Fruit fly (Drosophila melanogaster) whole organism, embryonic: ENCODE results near the gene CG13033.

Source experiments
- CG10147 ChIP-seq: fragments of 200-800 bp; sonication (Bioruptor generic); optimal IDR thresholded peaks from 2 replicates; lab custom pipeline; 2019; ENCODE audit warnings: missing biosample characterization, mild to moderate bottlenecking, missing genetic modification characterization, moderate library complexity
- CG10267 ChIP-seq: fragments of 200-800 bp; sonication (Bioruptor generic); optimal IDR thresholded peaks from 2 replicates; lab custom pipeline; 2018; ENCODE audit warnings: missing biosample characterization, mild to moderate bottlenecking, missing genetic modification characterization, moderate library complexity
- CG10543 ChIP-seq: fragments of 200-800 bp; sonication (Bioruptor generic); optimal IDR thresholded peaks from 3 replicates; lab custom pipeline; 2017; ENCODE audit warnings: missing biosample characterization, mild to moderate bottlenecking, missing genetic modification characterization, moderate library complexity
- CG10979 ChIP-seq: fragments of 200-800 bp; sonication (Bioruptor generic); optimal IDR thresholded peaks from 2 replicates; lab custom pipeline; 2018; ENCODE audit warnings: missing biosample characterization, mild to moderate bottlenecking, missing genetic modification characterization, moderate library complexity
- CG11247 ChIP-seq: fragments of 200-800 bp; sonication (Bioruptor generic); IDR thresholded peaks from 2 replicates; pipeline ENCODE4 v1.3.6; 2022; ENCODE audit warnings: missing biosample characterization, missing genetic modification characterization
- CG12155 ChIP-seq: fragments of 200-800 bp; sonication (Bioruptor generic); optimal IDR thresholded peaks from 3 replicates; lab custom pipeline; 2016; ENCODE audit warnings: missing biosample characterization, missing genetic modification characterization
- CG1233 ChIP-seq: fragments of 200-800 bp; sonication (Bioruptor generic); optimal IDR thresholded peaks from 4 replicates; lab custom pipeline; 2018; ENCODE audit warnings: missing biosample characterization, mild to moderate bottlenecking, missing genetic modification characterization
- CG12391 ChIP-seq: fragments of 200-800 bp; sonication (Bioruptor generic); optimal IDR thresholded peaks from 3 replicates; lab custom pipeline; 2018; ENCODE audit warnings: missing biosample characterization, mild to moderate bottlenecking, missing genetic modification characterization, moderate library complexity
- CG12659 ChIP-seq: fragments of 200-800 bp; sonication (Bioruptor generic); optimal IDR thresholded peaks from 3 replicates; lab custom pipeline; 2017; ENCODE audit warnings: mild to moderate bottlenecking, missing biosample characterization, missing genetic modification reagents, missing genetic modification characterization
- CG12744 ChIP-seq: fragments of 200-800 bp; sonication (Bioruptor generic); optimal IDR thresholded peaks from 2 replicates; lab custom pipeline; 2016; ENCODE audit warnings: missing biosample characterization, missing genetic modification characterization
- CG13296 ChIP-seq: fragments of 200-800 bp; sonication (Bioruptor generic); optimal IDR thresholded peaks from 3 replicates; lab custom pipeline; 2018; ENCODE audit warnings: missing biosample characterization, mild to moderate bottlenecking, missing genetic modification characterization
- CG15011 ChIP-seq: fragments of 200-800 bp; sonication (Bioruptor generic); optimal IDR thresholded peaks from 3 replicates; lab custom pipeline; 2018; ENCODE audit warnings: missing biosample characterization, mild to moderate bottlenecking, missing genetic modification characterization
- CG15269 ChIP-seq: fragments of 200-800 bp; sonication (Bioruptor generic); optimal IDR thresholded peaks from 2 replicates; lab custom pipeline; 2018; ENCODE audit warnings: missing biosample characterization, mild to moderate bottlenecking, missing genetic modification characterization, moderate library complexity
- CG1602 ChIP-seq: fragments of 200-800 bp; sonication (Bioruptor generic); optimal IDR thresholded peaks from 3 replicates; lab custom pipeline; 2016; ENCODE audit warnings: missing biosample characterization, missing genetic modification characterization
- CG17912 ChIP-seq: fragments of 200-800 bp; sonication (Bioruptor generic); optimal IDR thresholded peaks from 2 replicates; lab custom pipeline; 2018; ENCODE audit warnings: missing biosample characterization, mild to moderate bottlenecking, missing genetic modification characterization
- CG18619 ChIP-seq: fragments of 200-800 bp; sonication (Bioruptor generic); optimal IDR thresholded peaks from 3 replicates; lab custom pipeline; 2017; ENCODE audit warnings: missing biosample characterization, mild to moderate bottlenecking, missing genetic modification characterization
- CG2116 ChIP-seq: fragments of 200-800 bp; sonication (Bioruptor generic); optimal IDR thresholded peaks from 3 replicates; lab custom pipeline; 2018; ENCODE audit warnings: missing biosample characterization, mild to moderate bottlenecking, missing genetic modification characterization
- CG30403 ChIP-seq: fragments of 200-800 bp; sonication (Bioruptor generic); optimal IDR thresholded peaks from 3 replicates; lab custom pipeline; 2016; ENCODE audit warnings: missing biosample characterization, missing genetic modification characterization
- CG3847 ChIP-seq: fragments of 200-800 bp; sonication (Bioruptor generic); IDR thresholded peaks from 2 replicates; pipeline ENCODE4 v1.3.6; 2022; ENCODE audit warnings: missing biosample characterization, missing genetic modification characterization
- CG3995 ChIP-seq: fragments of 200-800 bp; sonication (Bioruptor generic); optimal IDR thresholded peaks from 3 replicates; lab custom pipeline; 2016; ENCODE audit warnings: missing biosample characterization, missing genetic modification characterization
- CG4617 ChIP-seq: fragments of 200-800 bp; sonication (Bioruptor generic); optimal IDR thresholded peaks from 3 replicates; lab custom pipeline; 2016; ENCODE audit warnings: missing biosample characterization, missing genetic modification characterization, borderline replicate concordance
- CG8290 ChIP-seq, 3 experiments: fragments of 200-800 bp; sonication (Bioruptor generic); optimal IDR thresholded peaks; 2 replicates each; lab custom pipeline; 2016 to 2019; ENCODE audit warnings: missing biosample characterization in 3 of 3, missing genetic modification characterization in 3 of 3, mild to moderate bottlenecking in 2 of 3, moderate library complexity in 1 of 3
- CG9437 ChIP-seq: fragments of 200-800 bp; sonication (Bioruptor generic); optimal IDR thresholded peaks from 2 replicates; lab custom pipeline; 2018; ENCODE audit warnings: missing biosample characterization, mild to moderate bottlenecking, missing genetic modification characterization
- Camta ChIP-seq: fragments of 200-800 bp; sonication (Bioruptor generic); optimal IDR thresholded peaks from 2 replicates; lab custom pipeline; 2016; ENCODE audit warnings: missing biosample characterization, missing genetic modification characterization
- Dp ChIP-seq: fragments of 200-800 bp; sonication (Bioruptor generic); optimal IDR thresholded peaks from 2 replicates; lab custom pipeline; 2018; ENCODE audit warnings: missing biosample characterization, mild to moderate bottlenecking, missing genetic modification characterization, moderate library complexity
- Fer1 ChIP-seq: fragments of 200-800 bp; sonication (Bioruptor generic); optimal IDR thresholded peaks from 2 replicates; lab custom pipeline; 2017; ENCODE audit warnings: missing biosample characterization, mild to moderate bottlenecking, missing genetic modification characterization
- Fer2 ChIP-seq: fragments of 200-800 bp; sonication (Bioruptor generic); optimal IDR thresholded peaks from 2 replicates; lab custom pipeline; 2018; ENCODE audit warnings: missing biosample characterization, mild to moderate bottlenecking, missing genetic modification characterization, moderate library complexity
- Nf-YA ChIP-seq: fragments of 200-800 bp; sonication (Bioruptor generic); IDR thresholded peaks from 2 replicates; pipeline ENCODE4 v1.3.6; 2022; ENCODE audit warnings: missing biosample characterization, missing genetic modification characterization
- NfI ChIP-seq: fragments of 200-800 bp; sonication (Bioruptor generic); optimal IDR thresholded peaks from 3 replicates; lab custom pipeline; 2018; ENCODE audit warnings: missing biosample characterization, mild to moderate bottlenecking, missing genetic modification characterization, moderate library complexity
- Opbp ChIP-seq: fragments of 200-800 bp; sonication (Bioruptor generic); IDR thresholded peaks from 3 replicates; pipeline ENCODE4 v1.3.6; 2022; ENCODE audit warnings: missing biosample characterization, missing genetic modification characterization; ENCODE audit not compliant: partially characterized antibody
- Xrp1 ChIP-seq: fragments of 200-800 bp; sonication (Bioruptor generic); IDR thresholded peaks from 2 replicates; pipeline ENCODE4 v1.3.6; 2022; ENCODE audit warnings: missing biosample characterization, missing genetic modification characterization
- ab ChIP-seq: fragments of 200-800 bp; sonication (Bioruptor generic); optimal IDR thresholded peaks from 2 replicates; lab custom pipeline; 2016; ENCODE audit warnings: missing biosample characterization, missing genetic modification characterization
- bab2 ChIP-seq: fragments of 200-800 bp; sonication (Bioruptor generic); optimal IDR thresholded peaks from 2 replicates; lab custom pipeline; 2016; ENCODE audit warnings: missing biosample characterization, missing genetic modification characterization
- bsh ChIP-seq, 2 experiments: fragments of 200-800 bp; sonication (Bioruptor generic); optimal IDR thresholded peaks; 2 replicates each; lab custom pipeline; 2017 to 2018; ENCODE audit warnings: mild to moderate bottlenecking in 2 of 2, missing biosample characterization in 2 of 2, missing genetic modification characterization in 2 of 2, moderate library complexity in 1 of 2
- chif ChIP-seq, 2 experiments: fragments of 200-800 bp; sonication (Bioruptor generic); optimal IDR thresholded peaks; 3 replicates each; lab custom pipeline; 2016; ENCODE audit warnings: missing biosample characterization in 2 of 2, missing genetic modification characterization in 2 of 2
- dpn ChIP-seq, 2 experiments: fragments of 200-800 bp; sonication (Bioruptor generic); optimal IDR thresholded peaks; 3 replicates each; lab custom pipeline; 2016; ENCODE audit warnings: missing biosample characterization in 2 of 2, missing genetic modification characterization in 2 of 2
- fu2 ChIP-seq: fragments of 200-800 bp; sonication (Bioruptor generic); optimal IDR thresholded peaks from 2 replicates; lab custom pipeline; 2016; ENCODE audit warnings: missing biosample characterization, missing genetic modification characterization
- gce ChIP-seq: fragments of 200-800 bp; sonication (Bioruptor generic); IDR thresholded peaks from 3 replicates; pipeline ENCODE4 v1.3.6; 2022; ENCODE audit warnings: missing biosample characterization, missing genetic modification characterization
- jumu ChIP-seq: fragments of 200-800 bp; sonication (Bioruptor generic); optimal IDR thresholded peaks from 3 replicates; lab custom pipeline; 2016; ENCODE audit warnings: missing biosample characterization, missing genetic modification characterization
- kni ChIP-seq: fragments of 200-800 bp; sonication (Bioruptor generic); optimal IDR thresholded peaks from 3 replicates; lab custom pipeline; 2017; ENCODE audit warnings: mild to moderate bottlenecking, missing biosample characterization, missing genetic modification reagents, missing genetic modification characterization
- knrl ChIP-seq: fragments of 200-800 bp; sonication (Bioruptor generic); IDR thresholded peaks from 3 replicates; pipeline ENCODE4 v1.3.6; 2022; ENCODE audit warnings: missing biosample characterization, missing genetic modification characterization; ENCODE audit not compliant: partially characterized antibody
- pan ChIP-seq, 4 experiments: fragments of >200 bp in 3 of 4; fragments of 200-800 bp in 1 of 4; sonication (Bioruptor generic) in 1 of 4; optimal IDR thresholded peaks in 3 of 4; IDR thresholded peaks in 1 of 4; 2 replicates each; pipeline versions ENCODE4 v1.3.6 to Lab custom; 2017 to 2022; ENCODE audit warnings: missing biosample characterization in 2 of 4, missing genetic modification characterization in 2 of 4, mixed read lengths in 1 of 4
- row ChIP-seq: fragments of 200-800 bp; sonication (Bioruptor generic); IDR thresholded peaks from 3 replicates; pipeline ENCODE4 v1.3.6; 2022; ENCODE audit warnings: missing biosample characterization, missing genetic modification characterization
- sim ChIP-seq: fragments of 200-800 bp; sonication (Bioruptor generic); IDR thresholded peaks from 2 replicates; pipeline ENCODE4 v1.3.6; 2022; ENCODE audit warnings: missing biosample characterization, missing genetic modification characterization
- slou ChIP-seq: fragments of 200-800 bp; sonication (Bioruptor generic); optimal IDR thresholded peaks from 3 replicates; lab custom pipeline; 2016; ENCODE audit warnings: missing biosample characterization, missing genetic modification characterization
- stwl ChIP-seq: fragments of 200-800 bp; sonication (Bioruptor generic); optimal IDR thresholded peaks from 3 replicates; lab custom pipeline; 2018; ENCODE audit warnings: missing biosample characterization, mild to moderate bottlenecking, missing genetic modification characterization, moderate library complexity
- usp ChIP-seq: fragments of >200 bp; optimal IDR thresholded peaks from 2 replicates; lab custom pipeline; 2017; ENCODE audit warnings: missing biosample characterization, missing genetic modification characterization
- zfh2 ChIP-seq: fragments of 200-800 bp; sonication (Bioruptor generic); optimal IDR thresholded peaks from 2 replicates; lab custom pipeline; 2016; ENCODE audit warnings: missing biosample characterization, missing genetic modification characterization

CG13033 gene

dm6 chr3L:16582678-16583315 lies 37.4 kb upstream of the CG13033 start, which contains the start of gene Rpn12 (continued):
- TF ChIP-seq pan (optimal IDR thresholded peaks at IDR 0.05; lab: Kevin White, UChicago) (no peak), pan (GFP tag; optimal IDR thresholded peaks at IDR 0.05 in 1 of 2, IDR thresholded peaks at IDR 0.05 in 1 of 2) (peak in 1 of 2 experiments; percentile 50), bsh (GFP tag; optimal IDR thresholded peaks at IDR 0.05; lab: Kevin White, UChicago) (peak in 1 of 2 experiments; percentile 1), slou (GFP tag; lab: Kevin White, UChicago) (no peak), Opbp (GFP tag; lab: Robert Waterston, UW) (peak; percentile 78; the same call in 2 of the 3 replicates), NfI (GFP tag; lab: Kevin White, UChicago) (peak; percentile 37), CG18619 (GFP tag; lab: Kevin White, UChicago) (no peak), CG1602 (GFP tag; lab: Kevin White, UChicago) (no peak), dpn (GFP tag; optimal IDR thresholded peaks at IDR 0.05; lab: Kevin White, UChicago) (peak; percentile 15 to 31), CG12659 (GFP tag; lab: Kevin White, UChicago) (peak; percentile 43), CG12155 (GFP tag; lab: Kevin White, UChicago) (peak; percentile 22), CG10979 (tag; lab: Kevin White, UChicago) (peak; percentile 11), chif (GFP tag; optimal IDR thresholded peaks at IDR 0.05; lab: Kevin White, UChicago) (no peak), row (GFP tag; lab: Robert Waterston, UW) (peak; percentile 68), CG11247 (GFP tag; lab: Robert Waterston, UW) (0 out of 2 replicates have a peak, but pooled peaks have one; percentile 22), CG17912 (no peak), CG3995 (peak; percentile 70), Xrp1 (peak; percentile 39; the same call in 1 of the 2 replicates), CG15011 (GFP tag; lab: Kevin White, UChicago) (no peak), CG4617 (peak; percentile 53), fu2 (GFP tag; lab: Kevin White, UChicago) (peak; percentile 24), CG15269 (tag; lab: Kevin White, UChicago) (peak; percentile 47), CG12744 (GFP tag; lab: Kevin White, UChicago) (no peak), Nf-YA (GFP tag; lab: Robert Waterston, UW) (no peak), kni (no peak), Fer2 (tag; lab: Kevin White, UChicago) (peak; percentile 5), CG3847 (GFP tag; lab: Robert Waterston, UW) (peak; percentile 14; the same call in 1 of the 2 replicates), Dp (peak; percentile 28), CG9437 (no peak), CG8290 (GFP tag; optimal IDR thresholded peaks at IDR 0.05; lab: Kevin White, UChicago) (peak; percentile 28), CG8290 (tag; optimal IDR thresholded peaks at IDR 0.05; lab: Kevin White, UChicago) (peak in 1 of 2 experiments; percentile 52), CG30403 (peak; percentile 43), CG13296 (peak; percentile 60), CG10147 (GFP tag; lab: Kevin White, UChicago) (peak; percentile 59), jumu (GFP tag; lab: Kevin White, UChicago) (no peak), CG10543 (peak; percentile 54), CG2116 (GFP tag; lab: Kevin White, UChicago) (peak; percentile 75), bab2 (peak; percentile 17), CG10267 (peak; percentile 50), knrl (peak; percentile 75; the same call in 2 of the 3 replicates), Camta (GFP tag; lab: Kevin White, UChicago) (peak; percentile 10), sim (GFP tag; lab: Robert Waterston, UW) (no peak), gce (no peak; the same call in 2 of the 3 replicates), usp (GFP tag; lab: Kevin White, UChicago) (no peak), zfh2 (GFP tag; lab: Kevin White, UChicago) (peak; percentile 29), CG12391 (tag; lab: Kevin White, UChicago) (peak; percentile 57), Fer1 (GFP tag; lab: Kevin White, UChicago) (peak; percentile 56), CG1233 (GFP tag; lab: Kevin White, UChicago) (no peak), ab (GFP tag; lab: Kevin White, UChicago) (no peak), stwl (tag; lab: Kevin White, UChicago) (peak; percentile 70)
